Worm (Caenorhabditis elegans) whole organism, L4/young adult: ENCODE results near the gene M151.10.

Experiments used
- W03F9.2 ChIP-seq: fragments of 150-350 bp; optimal IDR thresholded peaks from 2 replicates; lab custom pipeline; 2014; ENCODE audit warnings: missing biosample characterization, missing genetic modification characterization
- dao-5 ChIP-seq: sonication (generic microtip); optimal IDR thresholded peaks from 2 replicates; lab custom pipeline; 2016; ENCODE audit warnings: missing genotype, missing genetic modification characterization, moderate library complexity, missing compliant biosample characterization
- him-1 ChIP-seq: sonication (generic microtip); optimal IDR thresholded peaks from 2 replicates; lab custom pipeline; 2016; ENCODE audit warnings: missing genotype, missing genetic modification reagents, missing genetic modification characterization, missing compliant biosample characterization

ce11 chrII:3622014-3622413 is 18.1 kb downstream of the M151.10 start, which contains the start of gene M151.7:
- TF ChIP-seq him-1 (tag; lab: Kevin White, UChicago), result no peak
- no peak for TF ChIP-seq dao-5 (tag; lab: Kevin White, UChicago)
- no peak for TF ChIP-seq W03F9.2 (tag; lab: Kevin White, UChicago)
